Fruit fly (Drosophila melanogaster) whole organism, embryonic: ENCODE results near the gene Aatf.
A peak's percentile ranks its signal among the peaks of the same experiment; 100 is the strongest.

Experiments
- Asciz ChIP-seq: fragments of 200-800 bp; sonication (Bioruptor generic); optimal IDR thresholded peaks from 2 replicates; lab custom pipeline; 2017; ENCODE audit warnings: missing biosample characterization, mild to moderate bottlenecking, missing genetic modification characterization, missing genetic modification reagents
- CG11723 ChIP-seq: fragments of 200-800 bp; sonication (Bioruptor generic); optimal IDR thresholded peaks from 2 replicates; lab custom pipeline; 2017; ENCODE audit warnings: missing biosample characterization, mild to moderate bottlenecking, missing genetic modification characterization
- CG14860 ChIP-seq: fragments of 200-800 bp; sonication (Bioruptor generic); IDR thresholded peaks from 3 replicates; pipeline ENCODE4 v1.3.6; 2022; ENCODE audit warnings: missing biosample characterization, missing genetic modification characterization; ENCODE audit not compliant: partially characterized antibody
- CG15514 ChIP-seq: fragments of 200-800 bp; sonication (Bioruptor generic); optimal IDR thresholded peaks from 3 replicates; lab custom pipeline; 2017; ENCODE audit warnings: missing biosample characterization, missing genetic modification characterization, mild to moderate bottlenecking, moderate library complexity, missing genetic modification reagents
- CG17328 ChIP-seq: fragments of 200-800 bp; sonication (Bioruptor generic); IDR thresholded peaks from 2 replicates; pipeline ENCODE4 v1.3.6; 2022; ENCODE audit warnings: missing biosample characterization, missing genetic modification characterization
- CG17912 ChIP-seq: fragments of 200-800 bp; sonication (Bioruptor generic); optimal IDR thresholded peaks from 2 replicates; lab custom pipeline; 2018; ENCODE audit warnings: missing biosample characterization, mild to moderate bottlenecking, missing genetic modification characterization
- CG3847 ChIP-seq: fragments of 200-800 bp; sonication (Bioruptor generic); IDR thresholded peaks from 2 replicates; pipeline ENCODE4 v1.3.6; 2022; ENCODE audit warnings: missing biosample characterization, missing genetic modification characterization
- CG8290 ChIP-seq, 3 experiments: fragments of 200-800 bp; sonication (Bioruptor generic); optimal IDR thresholded peaks; 2 replicates each; lab custom pipeline; 2016 to 2019; ENCODE audit warnings: missing biosample characterization in 3 of 3, missing genetic modification characterization in 3 of 3, mild to moderate bottlenecking in 2 of 3, moderate library complexity in 1 of 3
- CG8765 ChIP-seq: fragments of 200-800 bp; sonication (Bioruptor generic); IDR thresholded peaks from 2 replicates; pipeline ENCODE4 v1.3.6; 2022; ENCODE audit warnings: missing biosample characterization, missing genetic modification characterization
- CG9876 ChIP-seq: fragments of 200-800 bp; sonication (Bioruptor generic); optimal IDR thresholded peaks from 2 replicates; lab custom pipeline; 2016; ENCODE audit warnings: missing biosample characterization, missing genetic modification characterization
- Doc3 ChIP-seq: fragments of 200-800 bp; sonication (Bioruptor generic); IDR thresholded peaks from 3 replicates; pipeline ENCODE4 v1.3.6; 2022; ENCODE audit warnings: missing biosample characterization, missing genetic modification characterization; ENCODE audit not compliant: partially characterized antibody
- E2f2 ChIP-seq: fragments of 200-800 bp; sonication (Bioruptor generic); IDR thresholded peaks from 2 replicates; pipeline ENCODE4 v1.3.6; 2022; ENCODE audit warnings: missing biosample characterization, missing genetic modification characterization
- Fer1 ChIP-seq: fragments of 200-800 bp; sonication (Bioruptor generic); optimal IDR thresholded peaks from 2 replicates; lab custom pipeline; 2017; ENCODE audit warnings: missing biosample characterization, mild to moderate bottlenecking, missing genetic modification characterization
- HLH3B ChIP-seq: fragments of 200-800 bp; sonication (Bioruptor generic); IDR thresholded peaks from 2 replicates; pipeline ENCODE4 v1.3.6; 2022; ENCODE audit warnings: missing biosample characterization, missing genetic modification characterization
- Hr51 ChIP-seq, 2 experiments: fragments of 200-800 bp; sonication (Bioruptor generic); optimal IDR thresholded peaks; 2 replicates in 1 of 2; 3 replicates in 1 of 2; lab custom pipeline; 2016 to 2018; ENCODE audit warnings: missing biosample characterization in 2 of 2, missing genetic modification characterization in 2 of 2, mild to moderate bottlenecking in 1 of 2, moderate library complexity in 1 of 2
- Hr78 ChIP-seq, 2 experiments: fragments of 200-800 bp in 1 of 2; fragments of >200 bp in 1 of 2; sonication (Bioruptor generic) in 1 of 2; optimal IDR thresholded peaks; 2 replicates each; lab custom pipeline; 2017 to 2019; ENCODE audit warnings: missing biosample characterization in 2 of 2, missing genetic modification characterization in 2 of 2, mild to moderate bottlenecking in 1 of 2, moderate library complexity in 1 of 2
- MBD-R2 ChIP-seq: fragments of 200-800 bp; sonication (Bioruptor generic); IDR thresholded peaks from 2 replicates; pipeline ENCODE4 v1.3.6; 2022; ENCODE audit warnings: missing biosample characterization, missing genetic modification characterization
- MTF-1 ChIP-seq: fragments of 200-800 bp; sonication (Bioruptor generic); optimal IDR thresholded peaks from 2 replicates; lab custom pipeline; 2018; ENCODE audit warnings: missing biosample characterization, mild to moderate bottlenecking, missing genetic modification characterization, borderline replicate concordance
- Max ChIP-seq: fragments of 200-800 bp; sonication (Bioruptor generic); optimal IDR thresholded peaks from 2 replicates; lab custom pipeline; 2016; ENCODE audit warnings: missing biosample characterization, mild to moderate bottlenecking, missing genetic modification characterization
- NK7.1 ChIP-seq: fragments of 200-800 bp; sonication (Bioruptor generic); optimal IDR thresholded peaks from 3 replicates; lab custom pipeline; 2016; ENCODE audit warnings: missing biosample characterization, missing genetic modification characterization
- Poxn ChIP-seq: fragments of 200-800 bp; sonication (Bioruptor generic); IDR thresholded peaks from 2 replicates; pipeline ENCODE4 v1.3.6; 2022; ENCODE audit warnings: missing biosample characterization, missing genetic modification characterization
- Rx ChIP-seq: fragments of 200-800 bp; sonication (Bioruptor generic); IDR thresholded peaks from 2 replicates; pipeline ENCODE4 v1.3.6; 2022; ENCODE audit warnings: missing biosample characterization, missing genetic modification characterization
- Scr ChIP-seq: fragments of 200-800 bp; sonication (Bioruptor generic); IDR thresholded peaks from 2 replicates; pipeline ENCODE4 v1.3.6; 2022; ENCODE audit warnings: missing biosample characterization, missing genetic modification characterization; ENCODE audit not compliant: partially characterized antibody
- TFAM ChIP-seq: fragments of 200-800 bp; sonication (Bioruptor generic); optimal IDR thresholded peaks from 2 replicates; lab custom pipeline; 2017; ENCODE audit warnings: missing biosample characterization, missing genetic modification characterization, inconsistent platforms
- aop ChIP-seq: fragments of 200-800 bp; sonication (Bioruptor generic); IDR thresholded peaks from 2 replicates; pipeline ENCODE4 v1.3.6; 2022; ENCODE audit warnings: missing biosample characterization, missing genetic modification characterization
- ase ChIP-seq: fragments of 200-800 bp; sonication (Bioruptor generic); IDR thresholded peaks from 3 replicates; pipeline ENCODE4 v1.3.6; 2022; ENCODE audit warnings: missing biosample characterization, missing genetic modification characterization
- ash1 ChIP-seq: fragments of 200-800 bp; sonication (Bioruptor generic); optimal IDR thresholded peaks from 2 replicates; lab custom pipeline; 2018; ENCODE audit warnings: missing biosample characterization, mild to moderate bottlenecking, missing genetic modification characterization
- bowl ChIP-seq: fragments of 200-800 bp; sonication (Bioruptor generic); IDR thresholded peaks from 2 replicates; pipeline ENCODE4 v1.3.6; 2022; ENCODE audit warnings: missing biosample characterization, missing genetic modification characterization
- bsh ChIP-seq, 2 experiments: fragments of 200-800 bp; sonication (Bioruptor generic); optimal IDR thresholded peaks; 2 replicates each; lab custom pipeline; 2017 to 2018; ENCODE audit warnings: mild to moderate bottlenecking in 2 of 2, missing biosample characterization in 2 of 2, missing genetic modification characterization in 2 of 2, moderate library complexity in 1 of 2
- ci ChIP-seq: fragments of 200-800 bp; sonication (Bioruptor generic); IDR thresholded peaks from 3 replicates; pipeline ENCODE4 v1.3.6; 2022; ENCODE audit warnings: missing biosample characterization, missing genetic modification characterization
- crp ChIP-seq, 2 experiments: fragments of 200-800 bp; sonication (Bioruptor generic); optimal IDR thresholded peaks; 2 replicates in 1 of 2; 3 replicates in 1 of 2; lab custom pipeline; 2017; ENCODE audit warnings: missing biosample characterization in 2 of 2, missing genetic modification characterization in 2 of 2, mild to moderate bottlenecking in 1 of 2, moderate library complexity in 1 of 2
- dmrt11E ChIP-seq: fragments of 200-800 bp; sonication (Bioruptor generic); optimal IDR thresholded peaks from 3 replicates; lab custom pipeline; 2018; ENCODE audit warnings: missing biosample characterization, mild to moderate bottlenecking, missing genetic modification characterization, moderate library complexity
- emc ChIP-seq: fragments of 200-800 bp; sonication (Bioruptor generic); optimal IDR thresholded peaks from 2 replicates; lab custom pipeline; 2016; ENCODE audit warnings: missing biosample characterization, missing genetic modification characterization
- gce ChIP-seq: fragments of 200-800 bp; sonication (Bioruptor generic); IDR thresholded peaks from 3 replicates; pipeline ENCODE4 v1.3.6; 2022; ENCODE audit warnings: missing biosample characterization, missing genetic modification characterization
- gsb ChIP-seq: fragments of 200-800 bp; sonication (Bioruptor generic); IDR thresholded peaks from 2 replicates; pipeline ENCODE4 v1.3.6; 2022; ENCODE audit warnings: missing biosample characterization, missing genetic modification characterization
- inv ChIP-seq: fragments of 200-800 bp; sonication (Bioruptor generic); IDR thresholded peaks from 2 replicates; pipeline ENCODE4 v1.3.6; 2022; ENCODE audit warnings: missing biosample characterization, missing genetic modification characterization; ENCODE audit not compliant: partially characterized antibody
- jigr1 ChIP-seq: fragments of 200-800 bp; sonication (Bioruptor generic); IDR thresholded peaks from 3 replicates; pipeline ENCODE4 v1.3.6; 2022; ENCODE audit warnings: missing biosample characterization, missing genetic modification characterization
- knrl ChIP-seq: fragments of 200-800 bp; sonication (Bioruptor generic); IDR thresholded peaks from 3 replicates; pipeline ENCODE4 v1.3.6; 2022; ENCODE audit warnings: missing biosample characterization, missing genetic modification characterization; ENCODE audit not compliant: partially characterized antibody
- salm ChIP-seq: fragments of 200-800 bp; sonication (Bioruptor generic); optimal IDR thresholded peaks from 2 replicates; lab custom pipeline; 2018; ENCODE audit warnings: missing biosample characterization, mild to moderate bottlenecking, missing genetic modification characterization
- schlank ChIP-seq: fragments of 200-800 bp; sonication (Bioruptor generic); optimal IDR thresholded peaks from 2 replicates; lab custom pipeline; 2018; ENCODE audit warnings: missing biosample characterization, mild to moderate bottlenecking, missing genetic modification characterization
- sna ChIP-seq: fragments of 200-800 bp; sonication (Bioruptor generic); IDR thresholded peaks from 2 replicates; pipeline ENCODE4 v1.3.6; 2022; ENCODE audit warnings: missing biosample characterization, missing genetic modification characterization; ENCODE audit not compliant: partially characterized antibody
- tll ChIP-seq, 2 experiments: fragments of 200-800 bp in 1 of 2; fragments of >200 bp in 1 of 2; sonication (Bioruptor generic) in 1 of 2; optimal IDR thresholded peaks; 2 replicates each; lab custom pipeline; 2017 to 2019; ENCODE audit warnings: missing biosample characterization in 2 of 2, missing genetic modification characterization in 2 of 2, mild to moderate bottlenecking in 1 of 2, moderate library complexity in 1 of 2
- trh ChIP-seq: fragments of 200-800 bp; sonication (Bioruptor generic); optimal IDR thresholded peaks from 2 replicates; lab custom pipeline; 2016; ENCODE audit warnings: missing biosample characterization, missing genetic modification characterization
- ttk ChIP-seq: fragments of 200-800 bp; sonication (Bioruptor generic); IDR thresholded peaks from 2 replicates; pipeline ENCODE4 v2.1.2; 2022; ENCODE audit warnings: missing biosample characterization, missing genetic modification characterization
- unpg ChIP-seq: fragments of 200-800 bp; sonication (Bioruptor generic); optimal IDR thresholded peaks from 3 replicates; lab custom pipeline; 2018; ENCODE audit warnings: missing biosample characterization, mild to moderate bottlenecking, missing genetic modification characterization, moderate library complexity
- vnd ChIP-seq: fragments of 200-800 bp; sonication (Bioruptor generic); IDR thresholded peaks from 3 replicates; pipeline ENCODE4 v1.3.6; 2022; ENCODE audit warnings: missing biosample characterization, missing genetic modification characterization; ENCODE audit not compliant: partially characterized antibody

The Aatf gene

DNA sequence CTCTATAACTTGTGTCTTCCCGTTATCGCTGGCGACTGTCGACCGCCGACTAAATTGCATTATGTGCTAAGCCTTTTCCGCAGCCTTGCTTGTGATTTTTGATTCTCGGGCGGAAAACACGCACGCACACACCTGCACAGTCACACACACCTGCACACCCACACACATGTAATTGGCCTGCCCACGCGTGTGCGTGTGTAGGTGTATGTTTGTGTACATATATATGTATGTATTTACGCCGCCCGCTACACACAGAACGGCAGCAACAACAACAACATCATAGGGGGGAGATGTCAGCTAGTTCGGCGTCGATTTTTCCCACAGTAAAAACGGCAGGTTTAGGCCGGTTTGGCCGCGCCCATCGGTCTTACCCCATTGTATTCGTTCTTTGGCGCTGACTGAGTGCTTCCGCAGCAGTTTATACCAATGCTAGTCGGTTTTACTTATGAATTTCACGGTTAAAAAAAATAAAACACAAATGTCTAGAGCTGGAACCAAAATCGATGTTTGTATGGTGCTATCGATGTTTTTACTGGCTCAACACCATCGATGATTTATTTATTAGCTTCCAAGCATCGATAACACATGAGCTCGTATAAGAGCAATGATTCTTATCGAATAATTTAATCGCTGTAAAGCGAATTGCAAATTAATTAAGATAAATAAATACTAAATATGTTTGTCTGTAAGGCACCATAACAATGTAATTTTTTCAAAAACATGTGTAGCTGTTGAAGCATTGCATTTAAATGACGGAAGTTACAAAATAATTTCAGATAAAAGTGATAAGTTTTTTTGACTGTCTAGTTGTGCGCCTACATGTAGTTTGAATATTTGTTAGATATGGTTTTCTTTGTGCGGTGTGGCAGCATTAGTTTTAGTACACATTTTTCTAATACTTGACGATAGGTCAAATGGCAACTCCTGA is 5.7 kb downstream of the Aatf start, which contains the start of gene homer:
Gene homer (minus strand): TSS at position 538 of the 928 bp plus-strand sequence.
- TF ChIP-seq vnd (GFP tag; lab: Robert Waterston, UW) (peak; percentile 93), gce (GFP tag; lab: Robert Waterston, UW) (no peak), Hr51 (GFP tag; optimal IDR thresholded peaks at IDR 0.05; lab: Kevin White, UChicago) (no peak), inv (GFP tag; lab: Robert Waterston, UW) (peak; percentile 92), Doc3 (GFP tag; lab: Robert Waterston, UW) (peak; percentile 78), MTF-1 (no peak), salm (tag; lab: Kevin White, UChicago) (no peak), emc (GFP tag; lab: Kevin White, UChicago) (no peak), schlank (tag; lab: Kevin White, UChicago) (no peak), Rx (GFP tag; lab: Robert Waterston, UW) (no peak), tll (GFP tag; optimal IDR thresholded peaks at IDR 0.05; lab: Kevin White, UChicago) (peak in 1 of 2 experiments; percentile 70), dmrt11E (tag; lab: Kevin White, UChicago) (peak; percentile 4), CG14860 (GFP tag; lab: Robert Waterston, UW) (peak; percentile 96), Hr78 (GFP tag; optimal IDR thresholded peaks at IDR 0.05; lab: Kevin White, UChicago) (peak in 1 of 2 experiments; percentile 100), Scr (GFP tag; lab: Robert Waterston, UW) (peak; percentile 93), bowl (GFP tag; lab: Robert Waterston, UW) (no peak), CG9876 (no peak), bsh (GFP tag; optimal IDR thresholded peaks at IDR 0.05; lab: Kevin White, UChicago) (no peak), TFAM (no peak), ase (GFP tag; lab: Robert Waterston, UW) (no peak), aop (no peak), Asciz (GFP tag; lab: Kevin White, UChicago) (no peak), sna (GFP tag; lab: Robert Waterston, UW) (peak; percentile 86; the same call in 1 of the 2 replicates), CG11723 (GFP tag; lab: Kevin White, UChicago) (no peak), ash1 (GFP tag; lab: Kevin White, UChicago) (no peak), MBD-R2 (GFP tag; lab: Robert Waterston, UW) (peak; percentile 38), trh (no peak), Poxn (GFP tag; lab: Robert Waterston, UW) (no peak), CG15514 (GFP tag; lab: Kevin White, UChicago) (peak; percentile 40), HLH3B (GFP tag; lab: Robert Waterston, UW) (no peak), CG17912 (GFP tag; lab: Kevin White, UChicago) (no peak), Fer1 (GFP tag; lab: Kevin White, UChicago) (peak; percentile 42), E2f2 (peak; percentile 78; the same call in 1 of the 2 replicates), Max (GFP tag; lab: Kevin White, UChicago) (no peak), unpg (no peak), crp (GFP tag; optimal IDR thresholded peaks at IDR 0.05; lab: Kevin White, UChicago) (no peak), jigr1 (no peak), NK7.1 (GFP tag; lab: Kevin White, UChicago) (no peak), CG8290 (GFP tag; optimal IDR thresholded peaks at IDR 0.05; lab: Kevin White, UChicago) (no peak), CG8290 (tag; optimal IDR thresholded peaks at IDR 0.05; lab: Kevin White, UChicago) (no peak), ci (GFP tag; lab: Robert Waterston, UW) (peak; percentile 63; the same call in 2 of the 3 replicates), CG17328 (GFP tag; lab: Robert Waterston, UW) (no peak), gsb (GFP tag; lab: Robert Waterston, UW) (no peak), CG8765 (GFP tag; lab: Robert Waterston, UW) (0 out of 2 replicates have a peak, but pooled peaks have one; percentile 25), CG3847 (no peak), knrl (GFP tag; lab: Robert Waterston, UW) (peak; percentile 92), ttk (GFP tag; lab: Robert Waterston, UW) (no peak)
